Worm (Caenorhabditis elegans): ENCODE measurements around the gene R10E8.5.

Gene R10E8.5

DNA sequence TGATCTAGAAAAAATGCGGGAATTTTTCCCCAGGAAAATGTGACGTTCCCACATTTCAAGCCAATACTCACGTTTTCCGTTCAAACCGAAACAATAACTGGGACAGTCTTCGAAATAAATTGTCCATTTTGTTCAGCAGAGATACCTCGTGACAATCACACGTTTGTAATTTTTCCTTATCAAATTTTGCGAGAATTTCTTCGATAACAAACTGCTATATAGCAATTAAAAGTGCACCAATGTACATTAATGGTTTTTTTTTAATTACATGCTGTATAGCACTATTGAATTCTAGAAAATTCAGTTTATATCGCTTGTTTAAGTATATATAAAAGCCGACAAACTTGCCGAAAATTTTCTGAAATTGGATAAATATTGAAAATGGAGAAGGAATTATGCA is 11.7 kb downstream of the R10E8.5 start, which contains the start of gene R10E8.6:
Gene R10E8.6 (minus strand): TSS at position 154 of the 400 bp plus-strand sequence.
- no peak for TF ChIP-seq ceh-2 (tag; optimal IDR thresholded peaks at IDR 0.05)
- TF ChIP-seq hlh-8 (tag; optimal IDR thresholded peaks at IDR 0.05) = no peak

DNA sequence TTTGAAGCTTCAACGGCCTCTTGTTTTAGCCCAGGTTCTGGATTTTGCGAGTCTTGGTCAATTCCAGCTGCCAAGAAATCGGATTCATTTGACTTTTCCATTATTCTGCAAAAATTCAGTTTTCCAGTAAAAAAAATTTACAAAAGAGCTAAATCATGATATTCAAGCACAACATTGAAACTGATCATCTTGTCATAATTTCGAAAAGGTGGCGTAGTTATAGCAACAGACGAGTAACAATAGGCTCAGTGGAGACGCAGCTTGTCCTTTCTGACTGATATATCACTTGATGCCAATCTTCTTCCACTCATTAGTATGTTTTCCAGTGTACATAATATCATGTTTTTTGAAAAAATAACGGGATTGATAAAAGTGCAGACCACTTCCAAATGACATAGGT is 14.2 kb downstream of the R10E8.5 start, which contains the start of gene fbxa-213:
Gene fbxa-213 (minus strand): TSS at position 101 of the 400 bp plus-strand sequence.
- TF ChIP-seq Y22D7AL.16 (tag; optimal IDR thresholded peaks at IDR 0.05) (no peak), ceh-14 (tag; optimal IDR thresholded peaks at IDR 0.05) (no peak), T23F11.4 (GFP tag; optimal IDR thresholded peaks at IDR 0.05) (no peak), ceh-18 (tag; optimal IDR thresholded peaks at IDR 0.05) (no peak), ceh-19 (GFP tag; optimal IDR thresholded peaks at IDR 0.05) (no peak)

DNA sequence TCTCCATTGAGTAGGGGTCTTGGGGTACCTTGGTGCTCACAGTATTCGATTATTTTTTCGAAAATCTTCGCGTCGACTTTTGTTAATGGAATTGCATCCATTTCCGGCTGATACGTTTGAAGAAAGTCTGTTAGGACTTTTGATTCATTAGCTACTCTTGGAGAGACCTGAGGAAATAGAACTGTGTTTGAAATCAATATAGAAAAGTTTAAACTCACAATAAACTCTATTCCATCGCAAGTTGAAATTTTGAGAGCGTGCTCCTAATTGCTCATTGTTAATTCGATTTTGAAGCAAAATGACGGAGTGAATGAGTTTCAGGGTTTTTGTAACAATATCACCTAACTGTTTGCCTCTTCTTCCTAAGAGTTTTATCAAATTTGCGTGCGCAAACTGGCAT is 15.3 kb downstream of the R10E8.5 start, which contains the start of gene skr-6:
Gene skr-6 (minus strand): TSS at position 101 of the 400 bp plus-strand sequence.
- TF ChIP-seq fkh-6 (tag; optimal IDR thresholded peaks at IDR 0.05) = no peak
- no peak for TF ChIP-seq dmd-4 (tag; optimal IDR thresholded peaks at IDR 0.05; ENCODE audit: borderline replicate concordance)
- TF ChIP-seq ceh-6 (GFP tag; optimal IDR thresholded peaks at IDR 0.05) = no peak
- TF ChIP-seq unc-86 (tag; optimal IDR thresholded peaks at IDR 0.05) = no peak
- TF ChIP-seq sdc-2 (tag; optimal IDR thresholded peaks at IDR 0.05) = no peak

DNA sequence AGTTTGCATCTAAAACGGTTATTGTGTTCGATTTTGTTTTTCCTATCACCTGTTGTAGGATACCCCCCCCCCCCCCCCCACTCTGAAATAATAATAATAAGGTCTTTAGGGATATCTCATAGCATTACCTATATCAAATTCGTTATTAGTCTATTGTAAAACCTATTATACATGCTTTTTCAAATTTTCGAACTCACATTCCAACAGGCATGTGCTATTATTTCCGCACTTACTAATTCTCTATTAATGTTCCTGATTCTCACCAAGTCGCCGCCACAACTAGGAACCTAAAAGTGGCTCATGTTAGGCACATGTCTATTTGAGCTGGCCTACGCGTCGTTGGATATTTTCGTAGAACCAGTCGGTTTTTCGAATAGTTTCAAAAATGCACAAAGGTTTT is 15.8 kb downstream of the R10E8.5 start, which contains the start of gene Y37H2C.4:
Gene Y37H2C.4 (plus strand): TSS at position 301 of the 400 bp plus-strand sequence.
- TF ChIP-seq pax-1 (tag; optimal IDR thresholded peaks at IDR 0.05) (no peak), nhr-232 (tag; optimal IDR thresholded peaks at IDR 0.05) (no peak), fax-1 (tag; optimal IDR thresholded peaks at IDR 0.05) (no peak), pqm-1 (tag; optimal IDR thresholded peaks at IDR 0.05) (no peak), unc-3 (GFP tag; conservative IDR thresholded peaks at IDR 0.05) (no peak), unc-3 (tag; optimal IDR thresholded peaks at IDR 0.05) (no peak), ceh-34 (tag; optimal IDR thresholded peaks at IDR 0.05) (no peak), ceh-22 (tag; optimal IDR thresholded peaks at IDR 0.05) (no peak)

ce11 chrV:18280778-18281177 is 26.2 kb downstream of the R10E8.5 start, which contains the start of gene Y51A2A.16:
Gene Y51A2A.16, minus strand, starts transcription at chrV:18280878.
- TF ChIP-seq ceh-45 (GFP tag; IDR thresholded peaks at IDR 0.05) = no peak
- TF ChIP-seq hlh-6 (tag; optimal IDR thresholded peaks at IDR 0.05) = no peak
- TF ChIP-seq pat-9 (tag; optimal IDR thresholded peaks at IDR 0.05) = no peak
- TF ChIP-seq F13H6.1 (tag; optimal IDR thresholded peaks at IDR 0.05) = no peak
- TF ChIP-seq unc-86 (tag; optimal IDR thresholded peaks at IDR 0.05) = no peak
- TF ChIP-seq ceh-22 (tag; optimal IDR thresholded peaks at IDR 0.05) = no peak
- no peak for TF ChIP-seq sox-4 (tag; optimal IDR thresholded peaks at IDR 0.05)
- TF ChIP-seq ahr-1 (tag; optimal IDR thresholded peaks at IDR 0.05) = no peak
- TF ChIP-seq nfya-1 (tag; optimal IDR thresholded peaks at IDR 0.05) = no peak
- TF ChIP-seq zip-5 (tag; optimal IDR thresholded peaks at IDR 0.05) = no peak
- no peak for TF ChIP-seq madf-2 (tag; optimal IDR thresholded peaks at IDR 0.05)

- TF ChIP-seq sox-2 (GFP tag; IDR thresholded peaks at IDR 0.05) (no peak), K09A11.1 (tag; optimal IDR thresholded peaks at IDR 0.05; ENCODE audit: insufficient read depth) (no peak), che-1 (tag; optimal IDR thresholded peaks at IDR 0.05) (no peak), pax-1 (tag; optimal IDR thresholded peaks at IDR 0.05) (no peak), K02D7.2 (tag; optimal IDR thresholded peaks at IDR 0.05) (no peak), gmeb-2 (tag; optimal IDR thresholded peaks at IDR 0.05) (no peak), ceh-34 (tag; optimal IDR thresholded peaks at IDR 0.05) (no peak), ama-1 (optimal IDR thresholded peaks at IDR 0.05) (no peak), ceh-19 (GFP tag; optimal IDR thresholded peaks at IDR 0.05) (no peak), ceh-18 (tag; optimal IDR thresholded peaks at IDR 0.05) (no peak), elt-4 (tag; optimal IDR thresholded peaks at IDR 0.05) (no peak), unc-86 (tag; optimal IDR thresholded peaks at IDR 0.05) (no peak), ttx-3 (tag; optimal IDR thresholded peaks at IDR 0.05) (no peak), tbx-2 (tag; optimal IDR thresholded peaks at IDR 0.05) (no peak), T23F11.4 (GFP tag; optimal IDR thresholded peaks at IDR 0.05) (no peak), Y22D7AL.16 (tag; optimal IDR thresholded peaks at IDR 0.05) (no peak)
Observed at ce11 chrV:18282597-18282996, 28.0 kb downstream of the R10E8.5 start, which contains the start of gene clec-247. Gene clec-247, plus strand, starts transcription at chrV:18282897.

Measured in whole organism, late embryonic.